Fruit fly (Drosophila melanogaster) whole organism, adult: Measurements from ENCODE around the gene Trc8.

Source experiments
- CG11617 ChIP-seq: fragments of 200-800 bp; sonication (Bioruptor generic); optimal IDR thresholded peaks from 2 replicates; lab custom pipeline; 2017; ENCODE audit warnings: mild to moderate bottlenecking, missing biosample characterization, missing genetic modification reagents, missing genetic modification characterization
- CG12768 ChIP-seq: fragments of 200-800 bp; sonication (Bioruptor generic); optimal IDR thresholded peaks from 2 replicates; lab custom pipeline; 2017; ENCODE audit warnings: missing biosample characterization, missing genetic modification characterization, mild to moderate bottlenecking, moderate library complexity, missing genetic modification reagents
- CG14711 ChIP-seq: fragments of 200-800 bp; sonication (Bioruptor generic); optimal IDR thresholded peaks from 2 replicates; lab custom pipeline; 2018; ENCODE audit warnings: missing biosample characterization, mild to moderate bottlenecking, missing genetic modification characterization, moderate library complexity
- CG1620 ChIP-seq: fragments of 200-800 bp; sonication (Bioruptor generic); optimal IDR thresholded peaks from 2 replicates; lab custom pipeline; 2016; ENCODE audit warnings: missing biosample characterization, missing genetic modification characterization
- CG33017 ChIP-seq: fragments of 200-800 bp; sonication (Bioruptor generic); optimal IDR thresholded peaks from 2 replicates; lab custom pipeline; 2018; ENCODE audit warnings: missing biosample characterization, mild to moderate bottlenecking, missing genetic modification characterization, moderate library complexity
- CG5204 ChIP-seq: fragments of 200-800 bp; sonication (Bioruptor generic); optimal IDR thresholded peaks from 2 replicates; lab custom pipeline; 2016; ENCODE audit warnings: missing biosample characterization, missing genetic modification characterization
- CG7045 ChIP-seq: fragments of 200-800 bp; sonication (Bioruptor generic); optimal IDR thresholded peaks from 2 replicates; lab custom pipeline; 2017; ENCODE audit warnings: missing biosample characterization, mild to moderate bottlenecking, missing genetic modification characterization
- CG7101 ChIP-seq: fragments of 200-800 bp; sonication (Bioruptor generic); optimal IDR thresholded peaks from 2 replicates; lab custom pipeline; 2018; ENCODE audit warnings: missing biosample characterization, mild to moderate bottlenecking, missing genetic modification characterization, moderate library complexity
- Clk ChIP-seq: fragments of 200-800 bp; sonication (Bioruptor generic); optimal IDR thresholded peaks from 2 replicates; lab custom pipeline; 2017; ENCODE audit warnings: missing biosample characterization, missing genetic modification characterization
- Crg-1 ChIP-seq: fragments of 200-800 bp; sonication (Bioruptor generic); optimal IDR thresholded peaks from 2 replicates; lab custom pipeline; 2016; ENCODE audit warnings: missing biosample characterization, missing genetic modification characterization
- Hr96 ChIP-seq: fragments of 200-800 bp; sonication (Bioruptor generic); optimal IDR thresholded peaks from 2 replicates; lab custom pipeline; 2016; ENCODE audit warnings: missing biosample characterization, missing genetic modification characterization
- Mnt ChIP-seq: fragments of 200-800 bp; sonication (Bioruptor generic); optimal IDR thresholded peaks from 2 replicates; lab custom pipeline; 2016; ENCODE audit warnings: missing biosample characterization, mild to moderate bottlenecking, missing genetic modification characterization
- bab1 ChIP-seq: fragments of 200-800 bp; sonication (Bioruptor generic); optimal IDR thresholded peaks from 3 replicates; lab custom pipeline; 2019; ENCODE audit warnings: missing biosample characterization, mild to moderate bottlenecking, missing genetic modification characterization, moderate library complexity
- cic ChIP-seq: fragments of 200-800 bp; sonication (Bioruptor generic); optimal IDR thresholded peaks from 2 replicates; lab custom pipeline; 2017; ENCODE audit warnings: missing biosample characterization, mild to moderate bottlenecking, missing genetic modification characterization, moderate library complexity
- cnc ChIP-seq, 2 experiments: fragments of >200 bp; optimal IDR thresholded peaks; 2 replicates each; lab custom pipeline; 2017
- kay ChIP-seq: fragments of 200-800 bp; sonication (Bioruptor generic); peaks from one replicate; lab custom pipeline; 2016; ENCODE audit warnings: missing biosample characterization, missing genetic modification characterization, borderline replicate concordance
- ovo ChIP-seq: fragments of 200-800 bp; sonication (Bioruptor generic); optimal IDR thresholded peaks from 2 replicates; lab custom pipeline; 2016; ENCODE audit warnings: missing biosample characterization, missing genetic modification characterization
- pad ChIP-seq: fragments of 200-800 bp; sonication (Bioruptor generic); optimal IDR thresholded peaks from 3 replicates; lab custom pipeline; 2017; ENCODE audit warnings: missing biosample characterization, missing genetic modification characterization, mild to moderate bottlenecking, moderate library complexity, missing genetic modification reagents
- tj ChIP-seq: fragments of 200-800 bp; sonication (Bioruptor generic); optimal IDR thresholded peaks from 3 replicates; lab custom pipeline; 2017; ENCODE audit warnings: missing biosample characterization, mild to moderate bottlenecking, missing genetic modification characterization, moderate library complexity
- toe ChIP-seq: fragments of 200-800 bp; sonication (Bioruptor generic); optimal IDR thresholded peaks from 2 replicates; lab custom pipeline; 2016; ENCODE audit warnings: missing biosample characterization, missing genetic modification characterization

Trc8 gene

dm6 chr3R:29496315-29496714 is 7.3 kb downstream of the Trc8 start:
- no peak for TF ChIP-seq CG14711
- no peak for TF ChIP-seq CG5204 (GFP tag; lab: Kevin White, UChicago)
- no peak for TF ChIP-seq CG1620 (GFP tag; lab: Kevin White, UChicago)
- TF ChIP-seq Crg-1 (GFP tag; lab: Kevin White, UChicago), result no peak
- no peak for TF ChIP-seq kay (GFP tag; lab: Kevin White, UChicago)
- no peak for TF ChIP-seq pad (GFP tag; lab: Kevin White, UChicago)
- TF ChIP-seq cnc (optimal IDR thresholded peaks at IDR 0.05; lab: Kevin White, UChicago), result no peak
- no peak for TF ChIP-seq tj
- no peak for TF ChIP-seq CG7101
- TF ChIP-seq CG12768, result no peak
- TF ChIP-seq Hr96, result no peak
- TF ChIP-seq cic (GFP tag; lab: Kevin White, UChicago), result no peak
- TF ChIP-seq Mnt (GFP tag; lab: Kevin White, UChicago), result no peak
- TF ChIP-seq toe (GFP tag; lab: Kevin White, UChicago), result no peak
- no peak for TF ChIP-seq CG11617 (GFP tag; lab: Kevin White, UChicago)
- TF ChIP-seq bab1 (GFP tag; lab: Kevin White, UChicago), result no peak

- TF ChIP-seq ovo (GFP tag; lab: Kevin White, UChicago) (no peak), CG12768 (no peak), cic (GFP tag; lab: Kevin White, UChicago) (no peak), pad (GFP tag; lab: Kevin White, UChicago) (no peak), Crg-1 (GFP tag; lab: Kevin White, UChicago) (no peak), CG7045 (GFP tag; lab: Kevin White, UChicago) (no peak), CG11617 (GFP tag; lab: Kevin White, UChicago) (no peak), CG33017 (tag; lab: Kevin White, UChicago) (no peak), CG5204 (GFP tag; lab: Kevin White, UChicago) (no peak), Mnt (GFP tag; lab: Kevin White, UChicago) (no peak), CG14711 (no peak), Hr96 (no peak), cnc (optimal IDR thresholded peaks at IDR 0.05; lab: Kevin White, UChicago) (no peak), CG7101 (no peak), bab1 (GFP tag; lab: Kevin White, UChicago) (no peak)
These were observed 7.8 kb downstream of the Trc8 start for dm6 chr3R:29495815-29496214.

- no peak for TF ChIP-seq bab1 (GFP tag; lab: Kevin White, UChicago)
- TF ChIP-seq CG7045 (GFP tag; lab: Kevin White, UChicago), result no peak
- peak; percentile 4 for TF ChIP-seq pad (GFP tag; lab: Kevin White, UChicago)
These were observed 9.1 kb downstream of the Trc8 start, which contains the start of gene FipoQ for dm6 chr3R:29494482-29494881. TSS of gene FipoQ (plus strand) at chr3R:29494782.

- TF ChIP-seq CG33017 (tag; lab: Kevin White, UChicago) (no peak), Clk (GFP tag; lab: Kevin White, UChicago) (no peak), CG1620 (GFP tag; lab: Kevin White, UChicago) (no peak), cic (GFP tag; lab: Kevin White, UChicago) (no peak), CG14711 (no peak), ovo (GFP tag; lab: Kevin White, UChicago) (no peak), kay (GFP tag; lab: Kevin White, UChicago) (no peak), CG12768 (no peak), tj (peak; percentile 44), CG7045 (GFP tag; lab: Kevin White, UChicago) (no peak), toe (GFP tag; lab: Kevin White, UChicago) (no peak), Mnt (GFP tag; lab: Kevin White, UChicago) (peak; percentile 86), Crg-1 (GFP tag; lab: Kevin White, UChicago) (no peak), cnc (optimal IDR thresholded peaks at IDR 0.05; lab: Kevin White, UChicago) (no peak), pad (GFP tag; lab: Kevin White, UChicago) (no peak), CG11617 (GFP tag; lab: Kevin White, UChicago) (peak; percentile 70), bab1 (GFP tag; lab: Kevin White, UChicago) (peak; percentile 12), CG7101 (no peak), CG5204 (GFP tag; lab: Kevin White, UChicago) (no peak), Hr96 (no peak)
These were observed 10.2 kb downstream of the Trc8 start, which contains the start of the genes CG2310 and Diedel for dm6 chr3R:29493242-29493944. TSS of gene CG2310 (minus strand) at chr3R:29493518. TSS of gene Diedel (plus strand) at chr3R:29493852.

- no peak for TF ChIP-seq kay (GFP tag; lab: Kevin White, UChicago)
- no peak for TF ChIP-seq Hr96
- TF ChIP-seq bab1 (GFP tag; lab: Kevin White, UChicago), result no peak
- TF ChIP-seq tj, result peak; percentile 65
These were observed 12.7 kb downstream of the Trc8 start, which contains the start of gene Spase12 for dm6 chr3R:29490912-29491311. TSS of gene Spase12 (minus strand) at chr3R:29491150.

- TF ChIP-seq Mnt (GFP tag; lab: Kevin White, UChicago), result peak; percentile 36
- TF ChIP-seq CG12768, result peak; percentile 25
- TF ChIP-seq tj, result no peak
- no peak for TF ChIP-seq CG5204 (GFP tag; lab: Kevin White, UChicago)
- TF ChIP-seq Clk (GFP tag; lab: Kevin White, UChicago), result no peak
- TF ChIP-seq CG1620 (GFP tag; lab: Kevin White, UChicago), result peak; percentile 63
- no peak for TF ChIP-seq cic (GFP tag; lab: Kevin White, UChicago)
- TF ChIP-seq CG14711, result no peak
- TF ChIP-seq Crg-1 (GFP tag; lab: Kevin White, UChicago), result no peak
- TF ChIP-seq cnc (optimal IDR thresholded peaks at IDR 0.05; lab: Kevin White, UChicago), result no peak
- peak; percentile 7 for TF ChIP-seq CG7045 (GFP tag; lab: Kevin White, UChicago)
- TF ChIP-seq CG7101, result peak; percentile 51
- no peak for TF ChIP-seq kay (GFP tag; lab: Kevin White, UChicago)
- peak; percentile 69 for TF ChIP-seq bab1 (GFP tag; lab: Kevin White, UChicago)
- TF ChIP-seq CG33017 (tag; lab: Kevin White, UChicago), result no peak
- TF ChIP-seq ovo (GFP tag; lab: Kevin White, UChicago), result no peak
- TF ChIP-seq Hr96, result no peak
- TF ChIP-seq toe (GFP tag; lab: Kevin White, UChicago), result no peak
- peak; percentile 28 for TF ChIP-seq pad (GFP tag; lab: Kevin White, UChicago)
- TF ChIP-seq CG11617 (GFP tag; lab: Kevin White, UChicago), result peak; percentile 21
These were observed 14.4 kb downstream of the Trc8 start, which contains the start of the genes CG2321 and CG2006 for dm6 chr3R:29489209-29489608. TSS of gene CG2321 (minus strand) at chr3R:29489265. TSS of gene CG2006 (plus strand) at chr3R:29489468.
